Worm (Caenorhabditis elegans): ENCODE measurements around the gene C40C9.4.

- TF ChIP-seq mab-5 (tag; optimal IDR thresholded peaks at IDR 0.05) (no peak), ceh-16 (tag; optimal IDR thresholded peaks at IDR 0.05) (no peak), unc-62 (GFP tag; optimal IDR thresholded peaks at IDR 0.05) (no peak), ztf-11 (tag; optimal IDR thresholded peaks at IDR 0.05) (no peak), mdl-1 (tag; optimal IDR thresholded peaks at IDR 0.05) (no peak), lin-13 (GFP tag; optimal IDR thresholded peaks at IDR 0.05) (no peak), blmp-1 (tag; optimal IDR thresholded peaks at IDR 0.05; ENCODE audit: insufficient read depth) (no peak)
Observed at ce11 chrX:13621628-13622027, 29.3 kb upstream of the C40C9.4 start, which contains the start of gene Y12A6A.1.

Data from whole organism, L2 larva.